Worm (Caenorhabditis elegans) whole organism, L4/young adult: ENCODE results near the gene dyf-6.

ENCODE experiments used
- W03F9.2 ChIP-seq: fragments of 150-350 bp; optimal IDR thresholded peaks from 2 replicates; lab custom pipeline; 2014; ENCODE audit warnings: missing biosample characterization, missing genetic modification characterization
- dao-5 ChIP-seq: sonication (generic microtip); optimal IDR thresholded peaks from 2 replicates; lab custom pipeline; 2016; ENCODE audit warnings: missing genotype, missing genetic modification characterization, moderate library complexity, missing compliant biosample characterization

- no peak for TF ChIP-seq dao-5 (tag; lab: Kevin White, UChicago)
- TF ChIP-seq W03F9.2 (tag; lab: Kevin White, UChicago) = no peak
Observed at ce11 chrX:10353857-10354256, 32.5 kb downstream of the dyf-6 start.
